Worm (Caenorhabditis elegans) whole organism, L1 larva: ENCODE results near the gene F55A4.3.

ENCODE experiments used
- C34B4.2 ChIP-seq: sonication (generic microtip); optimal IDR thresholded peaks from 2 replicates; lab custom pipeline; 2017; ENCODE audit warnings: mild to moderate bottlenecking, missing genetic modification characterization, missing compliant biosample characterization
- Y116A8C.19 ChIP-seq: sonication (generic microtip); optimal IDR thresholded peaks from 2 replicates; lab custom pipeline; 2016; ENCODE audit warnings: missing compliant biosample characterization, missing genetic modification characterization, borderline replicate concordance
- ama-1 ChIP-seq: fragments of 150-350 bp; optimal IDR thresholded peaks from 2 replicates; lab custom pipeline; 2014
- blmp-1 ChIP-seq: fragments of 150-350 bp; optimal IDR thresholded peaks from 2 replicates; lab custom pipeline; 2014; ENCODE audit warnings: missing biosample characterization, missing genetic modification characterization
- ceh-8 ChIP-seq: fragments of 200-800 bp; sonication (Bioruptor generic); optimal IDR thresholded peaks from 2 replicates; lab custom pipeline; 2018; ENCODE audit warnings: mild to moderate bottlenecking, missing genetic modification characterization, moderate library complexity, missing compliant biosample characterization
- ceh-82 ChIP-seq, 3 experiments: fragments of 150-350 bp in 1 of 3; sonication (generic microtip) in 2 of 3; optimal IDR thresholded peaks; 2 replicates each; lab custom pipeline; 2014 to 2017; ENCODE audit warnings: missing biosample characterization in 3 of 3, missing genetic modification characterization in 3 of 3
- ces-1 ChIP-seq: fragments of 150-350 bp; optimal IDR thresholded peaks from 2 replicates; lab custom pipeline; 2014; ENCODE audit warnings: missing biosample characterization, missing genetic modification reagents, missing genetic modification characterization
- egl-13 ChIP-seq: sonication (generic microtip); optimal IDR thresholded peaks from 2 replicates; lab custom pipeline; 2016; ENCODE audit warnings: missing genotype, missing genetic modification reagents, missing genetic modification characterization, missing compliant biosample characterization
- egl-27 ChIP-seq, 2 experiments: fragments of 150-350 bp in 1 of 2; sonication (generic microtip); optimal IDR thresholded peaks; 3 replicates each; lab custom pipeline; 2017 to 2018; ENCODE audit warnings: missing biosample characterization in 2 of 2, missing genetic modification characterization in 2 of 2, missing genetic modification reagents in 2 of 2
- elt-2 ChIP-seq: sonication (generic microtip); optimal IDR thresholded peaks from 2 replicates; lab custom pipeline; 2016; ENCODE audit warnings: missing genetic modification characterization, mild to moderate bottlenecking, inconsistent platforms, missing compliant biosample characterization, missing genetic modification reagents
- ets-5 ChIP-seq: fragments of 200-800 bp; sonication (Bioruptor generic); IDR thresholded peaks from 2 replicates; pipeline ENCODE4 v1.3.6; 2022; ENCODE audit warnings: missing genetic modification characterization, missing compliant biosample characterization
- fkh-10 ChIP-seq: sonication (generic microtip); optimal IDR thresholded peaks from 2 replicates; lab custom pipeline; 2017; ENCODE audit warnings: missing biosample characterization, missing genetic modification reagents, missing genetic modification characterization
- hlh-4 ChIP-seq: sonication (generic microtip); optimal IDR thresholded peaks from 2 replicates; lab custom pipeline; 2016; ENCODE audit warnings: mild to moderate bottlenecking, missing genetic modification characterization, missing compliant biosample characterization
- hpl-2 ChIP-seq: fragments of 150-350 bp; optimal IDR thresholded peaks from 2 replicates; lab custom pipeline; 2014; ENCODE audit warnings: missing biosample characterization, missing genetic modification reagents, missing genetic modification characterization
- lin-15B ChIP-seq: fragments of 150-350 bp; sonication (generic microtip); optimal IDR thresholded peaks from 3 replicates; lab custom pipeline; 2014; ENCODE audit warnings: missing biosample characterization, missing genetic modification characterization
- lsy-2 ChIP-seq, 2 experiments: fragments of 150-350 bp; optimal IDR thresholded peaks; 2 replicates each; lab custom pipeline; 2014; ENCODE audit warnings: missing biosample characterization in 2 of 2, missing genetic modification characterization in 2 of 2
- mef-2 ChIP-seq: fragments of 150-350 bp; optimal IDR thresholded peaks from 2 replicates; lab custom pipeline; 2014; ENCODE audit warnings: missing biosample characterization, missing genetic modification characterization
- mep-1 ChIP-seq: fragments of 150-350 bp; optimal IDR thresholded peaks from 2 replicates; lab custom pipeline; 2014; ENCODE audit warnings: missing biosample characterization, missing genetic modification characterization
- nhr-12 ChIP-seq: sonication (generic microtip); optimal IDR thresholded peaks from 2 replicates; lab custom pipeline; 2017; ENCODE audit warnings: missing biosample characterization, missing genetic modification characterization
- nhr-47 ChIP-seq: sonication (generic microtip); optimal IDR thresholded peaks from 2 replicates; lab custom pipeline; 2016; ENCODE audit warnings: mild to moderate bottlenecking, missing genetic modification characterization, moderate library complexity, missing compliant biosample characterization
- nhr-71 ChIP-seq: sonication (generic microtip); optimal IDR thresholded peaks from 2 replicates; lab custom pipeline; 2016; ENCODE audit warnings: mild to moderate bottlenecking, missing genetic modification characterization, moderate library complexity, missing compliant biosample characterization
- nhr-84 ChIP-seq: sonication (generic microtip); optimal IDR thresholded peaks from 2 replicates; lab custom pipeline; 2017; ENCODE audit warnings: missing biosample characterization, missing genetic modification characterization
- nhr-85 ChIP-seq: sonication (generic microtip); peaks from one replicate; lab custom pipeline; 2016; ENCODE audit warnings: missing genetic modification characterization, inconsistent platforms, missing compliant biosample characterization
- pax-3 ChIP-seq: fragments of 200-800 bp; sonication (Bioruptor generic); optimal IDR thresholded peaks from 2 replicates; lab custom pipeline; 2018; ENCODE audit warnings: mild to moderate bottlenecking, missing genetic modification characterization, moderate library complexity, missing compliant biosample characterization
- snu-23 ChIP-seq: sonication (generic microtip); optimal IDR thresholded peaks from 2 replicates; lab custom pipeline; 2016; ENCODE audit warnings: missing genetic modification characterization, missing compliant biosample characterization
- swsn-7 ChIP-seq: sonication (generic microtip); optimal IDR thresholded peaks from 2 replicates; lab custom pipeline; 2016; ENCODE audit warnings: missing genetic modification characterization, missing compliant biosample characterization
- unc-130 ChIP-seq: fragments of 150-350 bp; optimal IDR thresholded peaks from 2 replicates; lab custom pipeline; 2017; ENCODE audit warnings: missing biosample characterization, missing genetic modification characterization, inconsistent platforms
- vab-15 ChIP-seq: sonication (generic microtip); optimal IDR thresholded peaks from 2 replicates; lab custom pipeline; 2017; ENCODE audit warnings: missing genotype, mild to moderate bottlenecking, missing genetic modification characterization, missing compliant biosample characterization
- zip-4 ChIP-seq: fragments of 200-800 bp; sonication (Bioruptor generic); optimal IDR thresholded peaks from 2 replicates; lab custom pipeline; 2018; ENCODE audit warnings: mild to moderate bottlenecking, missing genetic modification characterization, moderate library complexity, missing compliant biosample characterization

F55A4.3 gene

DNA sequence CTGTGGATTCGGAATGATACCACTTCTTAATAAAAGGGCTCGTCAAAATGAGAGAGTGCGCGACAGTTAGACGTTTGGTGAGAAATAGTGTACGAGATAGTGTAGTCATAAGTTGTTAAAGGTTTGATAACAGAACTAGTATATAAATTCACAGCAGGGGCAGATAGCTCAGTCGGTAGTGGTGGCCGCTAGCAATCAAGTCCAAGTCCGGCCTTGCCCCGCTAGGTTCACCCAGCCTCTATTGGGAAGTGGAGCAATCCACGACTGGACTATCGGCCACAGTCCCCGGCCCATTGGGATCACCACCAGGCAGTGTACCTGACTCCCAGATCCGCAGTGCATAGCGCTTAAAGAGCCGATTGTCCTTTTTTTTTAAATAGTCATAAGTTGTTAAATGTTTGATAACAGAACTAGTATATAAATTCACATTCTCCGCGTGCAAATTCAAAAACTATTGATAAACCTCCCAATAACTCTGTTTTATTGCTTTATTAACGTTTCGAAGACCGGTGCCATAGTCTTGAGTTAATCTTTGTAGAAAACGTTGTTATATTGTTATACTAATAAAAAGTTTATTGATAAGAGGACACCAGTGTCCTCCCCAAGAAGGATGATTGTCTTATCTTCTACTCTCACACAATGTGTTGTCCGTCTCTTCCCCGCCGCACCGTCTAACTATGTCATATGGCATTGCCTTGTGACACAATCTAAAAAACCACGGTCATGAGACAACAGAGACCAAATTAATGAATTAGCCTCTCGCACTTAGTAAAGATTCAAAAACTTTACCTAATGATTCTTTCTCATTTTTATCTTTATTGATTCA lies 14.1 kb downstream of the F55A4.3 start (continued):
- TF ChIP-seq pax-3 (tag; lab: Kevin White, UChicago) (peak; percentile 9), egl-27 (tag; optimal IDR thresholded peaks at IDR 0.05; lab: Kevin White, UChicago) (no peak), lsy-2 (tag; optimal IDR thresholded peaks at IDR 0.05; lab: Kevin White, UChicago) (peak; percentile 34 to 62)

DNA sequence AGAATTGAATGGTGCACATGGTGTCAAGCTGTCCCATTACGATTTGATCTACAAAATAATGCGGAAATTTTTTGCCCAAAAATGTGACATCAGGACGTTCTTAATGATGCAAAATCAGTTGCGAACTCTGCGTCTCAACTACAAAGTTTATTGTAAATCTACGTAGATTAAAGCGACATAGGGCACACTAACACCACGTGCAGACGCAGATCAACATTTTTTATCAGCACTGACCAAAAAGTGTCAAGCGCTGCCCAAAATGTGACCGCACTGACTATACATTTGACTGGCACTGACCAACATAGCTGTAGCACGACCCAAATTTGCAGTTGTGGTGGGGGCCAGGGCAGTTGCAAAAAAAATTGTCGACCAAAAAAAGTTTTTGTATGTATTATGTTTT lies 15.4 kb downstream of the F55A4.3 start:
- peak; percentile 17 for TF ChIP-seq elt-2 (tag; lab: Kevin White, UChicago)
- TF ChIP-seq lin-15B (tag; lab: Kevin White, UChicago): no peak

ce11 chrX:1005026-1005425 lies 19.9 kb downstream of the F55A4.3 start:
- no peak for TF ChIP-seq nhr-12 (tag; lab: Kevin White, UChicago)
- TF ChIP-seq fkh-10 (GFP tag; lab: Kevin White, UChicago): no peak
- TF ChIP-seq nhr-71 (tag; lab: Kevin White, UChicago): no peak
- no peak for TF ChIP-seq Y116A8C.19 (tag; lab: Kevin White, UChicago)
- TF ChIP-seq nhr-85 (tag; lab: Kevin White, UChicago): peak; percentile 81
- TF ChIP-seq snu-23 (GFP tag; lab: Kevin White, UChicago): no peak
- no peak for TF ChIP-seq hpl-2 (GFP tag; lab: Kevin White, UChicago)
- TF ChIP-seq nhr-47: no peak
- peak; percentile 27 for TF ChIP-seq ceh-8 (GFP tag; lab: Kevin White, UChicago)
- TF ChIP-seq mep-1 (tag; lab: Kevin White, UChicago): peak; percentile 25
- peak; percentile 29 for TF ChIP-seq blmp-1 (tag; lab: Kevin White, UChicago)

- TF ChIP-seq ces-1 (GFP tag; lab: Kevin White, UChicago) (no peak), fkh-10 (GFP tag; lab: Kevin White, UChicago) (no peak), elt-2 (tag; lab: Kevin White, UChicago) (no peak), egl-13 (no peak), unc-130 (tag; lab: Kevin White, UChicago) (no peak), Y116A8C.19 (tag; lab: Kevin White, UChicago) (no peak), nhr-12 (tag; lab: Kevin White, UChicago) (no peak)
- TF ChIP-seq, all 84 proteins: peak for 0
These were observed 20.9 kb downstream of the F55A4.3 start, which contains the start of gene cutl-21 for ce11 chrX:1004037-1004436. Gene cutl-21, plus strand, starts transcription at chrX:1004337.

DNA sequence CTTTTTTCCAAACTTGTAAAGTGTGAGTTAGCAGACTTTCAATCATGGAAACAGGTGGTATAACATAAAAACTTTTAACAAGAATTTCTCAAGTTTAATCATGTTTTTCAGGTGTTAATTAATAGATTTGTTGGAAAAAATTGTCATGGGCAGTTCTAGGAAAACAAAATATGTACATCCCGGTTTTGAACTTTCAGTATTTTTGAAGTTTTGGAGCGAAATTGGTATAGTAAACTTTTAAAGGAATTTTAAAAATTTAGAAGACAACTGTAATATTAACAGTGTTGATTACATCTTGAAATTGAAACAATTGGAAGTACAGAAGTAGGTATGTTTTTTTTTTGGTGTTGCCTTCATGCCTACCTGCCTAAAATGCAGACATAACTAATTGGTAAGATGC lies 30.2 kb downstream of the F55A4.3 start:
- TF ChIP-seq zip-4 (GFP tag; lab: Kevin White, UChicago) (no peak), hlh-4 (peak; percentile 68), Y116A8C.19 (tag; lab: Kevin White, UChicago) (no peak), swsn-7 (tag; lab: Kevin White, UChicago) (no peak), C34B4.2 (no peak), ceh-82 (tag; optimal IDR thresholded peaks at IDR 0.05; lab: Kevin White, UChicago) (no peak), ama-1 (no peak), mef-2 (no peak), nhr-71 (tag; lab: Kevin White, UChicago) (peak; percentile 33), pax-3 (tag; lab: Kevin White, UChicago) (no peak), lin-15B (tag; lab: Kevin White, UChicago) (no peak), nhr-47 (peak; percentile 1), vab-15 (tag; lab: Kevin White, UChicago) (no peak), ets-5 (GFP tag; lab: Robert Waterston, UW) (no peak), nhr-84 (tag; lab: Kevin White, UChicago) (no peak)
